Fruit fly (Drosophila melanogaster): ENCODE data around the gene CG6290.

The CG6290 gene

dm6 chrX:18437190-18437589, at the start of gene CG6290:
Gene CG6290, plus strand, starts transcription at chrX:18437490.
- TF ChIP-seq Hr96 (GFP tag; optimal IDR thresholded peaks at IDR 0.05) (no peak), tj (GFP tag; optimal IDR thresholded peaks at IDR 0.05) (no peak), CG5204 (GFP tag; optimal IDR thresholded peaks at IDR 0.05) (no peak), bab1 (GFP tag; optimal IDR thresholded peaks at IDR 0.05) (no peak), cic (GFP tag; optimal IDR thresholded peaks at IDR 0.05) (no peak), pad (GFP tag; optimal IDR thresholded peaks at IDR 0.05) (no peak), CG7101 (tag; optimal IDR thresholded peaks at IDR 0.05) (no peak), kay (GFP tag; ENCODE audit: borderline replicate concordance) (no peak), CG14711 (tag; optimal IDR thresholded peaks at IDR 0.05) (no peak), Mnt (GFP tag; optimal IDR thresholded peaks at IDR 0.05) (no peak), Clk (GFP tag; optimal IDR thresholded peaks at IDR 0.05) (no peak), CG11617 (GFP tag; optimal IDR thresholded peaks at IDR 0.05) (no peak), CG12768 (GFP tag; optimal IDR thresholded peaks at IDR 0.05) (no peak), cnc (optimal IDR thresholded peaks at IDR 0.05) (no peak), CG1620 (GFP tag; optimal IDR thresholded peaks at IDR 0.05) (no peak), ovo (GFP tag; optimal IDR thresholded peaks at IDR 0.05) (no peak)

dm6 chrX:18395157-18395556, 42.1 kb upstream of the CG6290 start:
- TF ChIP-seq CG12768 (GFP tag; optimal IDR thresholded peaks at IDR 0.05) (no peak), ovo (GFP tag; optimal IDR thresholded peaks at IDR 0.05) (no peak), Crg-1 (GFP tag; optimal IDR thresholded peaks at IDR 0.05) (no peak), Mnt (GFP tag; optimal IDR thresholded peaks at IDR 0.05) (peak; percentile 44), cic (GFP tag; optimal IDR thresholded peaks at IDR 0.05) (peak; percentile 73), tj (GFP tag; optimal IDR thresholded peaks at IDR 0.05) (peak; percentile 61), CG5204 (GFP tag; optimal IDR thresholded peaks at IDR 0.05) (no peak), cnc (optimal IDR thresholded peaks at IDR 0.05) (no peak), CG14711 (tag; optimal IDR thresholded peaks at IDR 0.05) (no peak)

dm6 chrX:18399965-18400364, 37.3 kb upstream of the CG6290 start, which contains the start of gene CG34328:
Gene CG34328, minus strand, starts transcription at chrX:18400065.
- TF ChIP-seq CG33017 (tag; optimal IDR thresholded peaks at IDR 0.05) = no peak
- TF ChIP-seq toe (GFP tag; optimal IDR thresholded peaks at IDR 0.05) = no peak
- no peak for TF ChIP-seq CG7101 (tag; optimal IDR thresholded peaks at IDR 0.05)
- TF ChIP-seq Mnt (GFP tag; optimal IDR thresholded peaks at IDR 0.05) = no peak
- no peak for TF ChIP-seq Clk (GFP tag; optimal IDR thresholded peaks at IDR 0.05)
- TF ChIP-seq tj (GFP tag; optimal IDR thresholded peaks at IDR 0.05) = no peak
- no peak for TF ChIP-seq pad (GFP tag; optimal IDR thresholded peaks at IDR 0.05)
- TF ChIP-seq CG11617 (GFP tag; optimal IDR thresholded peaks at IDR 0.05) = no peak
- TF ChIP-seq CG1620 (GFP tag; optimal IDR thresholded peaks at IDR 0.05) = no peak
- no peak for TF ChIP-seq Hr96 (GFP tag; optimal IDR thresholded peaks at IDR 0.05)
- TF ChIP-seq ovo (GFP tag; optimal IDR thresholded peaks at IDR 0.05) = no peak
- no peak for TF ChIP-seq CG14711 (tag; optimal IDR thresholded peaks at IDR 0.05)
- no peak for TF ChIP-seq cnc (optimal IDR thresholded peaks at IDR 0.05)
- TF ChIP-seq CG12768 (GFP tag; optimal IDR thresholded peaks at IDR 0.05) = no peak
- no peak for TF ChIP-seq Crg-1 (GFP tag; optimal IDR thresholded peaks at IDR 0.05)
- no peak for TF ChIP-seq cic (GFP tag; optimal IDR thresholded peaks at IDR 0.05)
- TF ChIP-seq bab1 (GFP tag; optimal IDR thresholded peaks at IDR 0.05) = no peak

- TF ChIP-seq Hr96 (GFP tag; optimal IDR thresholded peaks at IDR 0.05) = no peak
- no peak for TF ChIP-seq kay (GFP tag; ENCODE audit: borderline replicate concordance)
- no peak for TF ChIP-seq CG7101 (tag; optimal IDR thresholded peaks at IDR 0.05)
- TF ChIP-seq toe (GFP tag; optimal IDR thresholded peaks at IDR 0.05) = no peak
- TF ChIP-seq bab1 (GFP tag; optimal IDR thresholded peaks at IDR 0.05) = no peak
- no peak for TF ChIP-seq CG7045 (GFP tag; optimal IDR thresholded peaks at IDR 0.05)
- TF ChIP-seq CG1620 (GFP tag; optimal IDR thresholded peaks at IDR 0.05) = no peak
- no peak for TF ChIP-seq CG5204 (GFP tag; optimal IDR thresholded peaks at IDR 0.05)
- TF ChIP-seq CG33017 (tag; optimal IDR thresholded peaks at IDR 0.05) = no peak
- no peak for TF ChIP-seq CG14711 (tag; optimal IDR thresholded peaks at IDR 0.05)
- TF ChIP-seq ovo (GFP tag; optimal IDR thresholded peaks at IDR 0.05) = no peak
- TF ChIP-seq CG11617 (GFP tag; optimal IDR thresholded peaks at IDR 0.05) = no peak
- TF ChIP-seq cnc (optimal IDR thresholded peaks at IDR 0.05) = no peak
- no peak for TF ChIP-seq cic (GFP tag; optimal IDR thresholded peaks at IDR 0.05)
These were observed 34.7 kb upstream of the CG6290 start for dm6 chrX:18402564-18402963.

dm6 chrX:18404150-18404631, 33.1 kb upstream of the CG6290 start:
- TF ChIP-seq cnc (optimal IDR thresholded peaks at IDR 0.05) = no peak
- TF ChIP-seq tj (GFP tag; optimal IDR thresholded peaks at IDR 0.05) = peak; percentile 77
- TF ChIP-seq Mnt (GFP tag; optimal IDR thresholded peaks at IDR 0.05) = peak; percentile 12
- no peak for TF ChIP-seq bab1 (GFP tag; optimal IDR thresholded peaks at IDR 0.05)

DNA sequence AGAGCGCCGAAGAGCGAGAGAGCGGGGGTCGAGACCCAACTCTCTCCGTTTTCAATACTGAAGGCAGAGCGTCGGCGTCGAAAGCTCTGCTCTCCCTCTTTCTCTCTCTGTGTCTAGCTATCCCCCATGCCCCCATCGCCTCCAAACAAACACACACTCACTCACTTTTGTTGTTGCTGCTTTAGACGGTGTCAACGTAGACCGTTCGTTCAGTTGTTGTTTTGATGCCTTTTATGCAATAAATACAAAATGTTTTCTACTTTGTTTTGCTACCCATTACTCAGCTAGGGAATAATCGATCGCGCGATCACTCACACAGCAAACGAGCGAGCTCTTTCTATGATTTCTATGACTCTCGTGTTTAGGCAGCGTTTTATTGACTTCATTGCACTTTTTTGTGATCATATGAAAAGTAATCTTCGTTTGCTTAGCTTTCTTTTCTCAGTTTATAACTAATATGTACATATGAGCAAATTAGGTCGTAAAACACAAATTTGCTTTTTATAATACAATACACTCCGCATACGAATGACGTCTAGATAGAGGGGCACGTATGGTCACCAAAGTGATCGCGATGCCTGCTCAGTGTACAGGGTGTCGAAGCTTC, 32.6 kb upstream of the CG6290 start:
- TF ChIP-seq CG7045 (GFP tag; optimal IDR thresholded peaks at IDR 0.05) = no peak
- no peak for TF ChIP-seq CG33017 (tag; optimal IDR thresholded peaks at IDR 0.05)
- peak; percentile 46 for TF ChIP-seq tj (GFP tag; optimal IDR thresholded peaks at IDR 0.05)
- TF ChIP-seq Hr96 (GFP tag; optimal IDR thresholded peaks at IDR 0.05) = peak; percentile 52
- TF ChIP-seq toe (GFP tag; optimal IDR thresholded peaks at IDR 0.05) = no peak
- TF ChIP-seq CG1620 (GFP tag; optimal IDR thresholded peaks at IDR 0.05) = no peak
- peak; percentile 51 for TF ChIP-seq CG11617 (GFP tag; optimal IDR thresholded peaks at IDR 0.05)
- TF ChIP-seq cic (GFP tag; optimal IDR thresholded peaks at IDR 0.05) = peak; percentile 55
- no peak for TF ChIP-seq cnc (optimal IDR thresholded peaks at IDR 0.05)
- no peak for TF ChIP-seq CG12768 (GFP tag; optimal IDR thresholded peaks at IDR 0.05)
- TF ChIP-seq CG7101 (tag; optimal IDR thresholded peaks at IDR 0.05) = peak; percentile 8
- TF ChIP-seq Clk (GFP tag; optimal IDR thresholded peaks at IDR 0.05) = no peak
- peak; percentile 28 for TF ChIP-seq pad (GFP tag; optimal IDR thresholded peaks at IDR 0.05)
- TF ChIP-seq Mnt (GFP tag; optimal IDR thresholded peaks at IDR 0.05) = no peak
- TF ChIP-seq CG14711 (tag; optimal IDR thresholded peaks at IDR 0.05) = no peak
- peak; percentile 12 for TF ChIP-seq ovo (GFP tag; optimal IDR thresholded peaks at IDR 0.05)
- peak; percentile 91 for TF ChIP-seq kay (GFP tag; ENCODE audit: borderline replicate concordance)
- TF ChIP-seq bab1 (GFP tag; optimal IDR thresholded peaks at IDR 0.05) = peak; percentile 13
- TF ChIP-seq CG5204 (GFP tag; optimal IDR thresholded peaks at IDR 0.05) = peak; percentile 54
- TF ChIP-seq Crg-1 (GFP tag; optimal IDR thresholded peaks at IDR 0.05) = no peak
